Worm (Caenorhabditis elegans): ENCODE measurements around the gene frpr-10.

The frpr-10 gene

ce11 chrIV:7931873-7932272 lies 25.7 kb upstream of the frpr-10 start:
- TF ChIP-seq madf-2 (tag; optimal IDR thresholded peaks at IDR 0.05) (no peak), ceh-31 (tag; optimal IDR thresholded peaks at IDR 0.05) (no peak), dve-1 (tag; optimal IDR thresholded peaks at IDR 0.05) (no peak), ceh-18 (tag; optimal IDR thresholded peaks at IDR 0.05) (no peak), unc-55 (GFP tag; optimal IDR thresholded peaks at IDR 0.05) (no peak), ceh-19 (GFP tag; optimal IDR thresholded peaks at IDR 0.05) (no peak), K02D7.2 (tag; optimal IDR thresholded peaks at IDR 0.05) (no peak), ceh-22 (tag; optimal IDR thresholded peaks at IDR 0.05) (no peak), pha-4 (tag; optimal IDR thresholded peaks at IDR 0.05) (no peak), ref-2 (tag; optimal IDR thresholded peaks at IDR 0.05) (no peak), che-1 (tag; optimal IDR thresholded peaks at IDR 0.05) (no peak), fkh-6 (tag; optimal IDR thresholded peaks at IDR 0.05) (no peak), syd-9 (tag; optimal IDR thresholded peaks at IDR 0.05) (no peak), ceh-9 (tag; optimal IDR thresholded peaks at IDR 0.05) (no peak), ceh-6 (GFP tag; optimal IDR thresholded peaks at IDR 0.05) (no peak), ztf-16 (tag; optimal IDR thresholded peaks at IDR 0.05) (no peak), hlh-6 (tag; optimal IDR thresholded peaks at IDR 0.05) (no peak), zip-5 (tag; optimal IDR thresholded peaks at IDR 0.05) (no peak), hlh-30 (tag; optimal IDR thresholded peaks at IDR 0.05; ENCODE audit: insufficient read depth) (no peak)

- TF ChIP-seq ref-2 (tag; optimal IDR thresholded peaks at IDR 0.05) (no peak), nhr-232 (tag; optimal IDR thresholded peaks at IDR 0.05) (no peak), lim-6 (tag; optimal IDR thresholded peaks at IDR 0.05) (no peak), fkh-6 (tag; optimal IDR thresholded peaks at IDR 0.05) (no peak), tbx-7 (tag; optimal IDR thresholded peaks at IDR 0.05) (no peak), npax-4 (tag; optimal IDR thresholded peaks at IDR 0.05) (no peak), ceh-2 (tag; optimal IDR thresholded peaks at IDR 0.05) (no peak), hlh-30 (tag; optimal IDR thresholded peaks at IDR 0.05; ENCODE audit: insufficient read depth) (no peak), elt-4 (tag; optimal IDR thresholded peaks at IDR 0.05) (no peak), pros-1 (tag; optimal IDR thresholded peaks at IDR 0.05) (no peak), ets-4 (tag; optimal IDR thresholded peaks at IDR 0.05) (no peak), ceh-48 (tag; optimal IDR thresholded peaks at IDR 0.05) (no peak), ama-1 (optimal IDR thresholded peaks at IDR 0.05) (no peak), mec-3 (tag; optimal IDR thresholded peaks at IDR 0.05; ENCODE audit: borderline replicate concordance) (no peak), madf-2 (tag; optimal IDR thresholded peaks at IDR 0.05) (no peak), sdc-2 (tag; optimal IDR thresholded peaks at IDR 0.05) (no peak)
Measured at ce11 chrIV:7933733-7934132, 23.9 kb upstream of the frpr-10 start, which contains the start of gene bbs-2. Gene bbs-2 (plus strand): TSS chrIV:7934033.

ce11 chrIV:7938834-7939233 lies 18.8 kb upstream of the frpr-10 start, which contains the start of gene F20D12.7:
Gene F20D12.7 (minus strand): TSS chrIV:7938934.
- TF ChIP-seq elt-2 (tag; optimal IDR thresholded peaks at IDR 0.05) (no peak), ceh-34 (tag; optimal IDR thresholded peaks at IDR 0.05) (no peak), ceh-48 (tag; optimal IDR thresholded peaks at IDR 0.05) (no peak), eyg-1 (tag; optimal IDR thresholded peaks at IDR 0.05) (no peak), ceh-24 (tag; optimal IDR thresholded peaks at IDR 0.05) (no peak), pax-1 (tag; optimal IDR thresholded peaks at IDR 0.05) (no peak), lim-6 (tag; optimal IDR thresholded peaks at IDR 0.05) (no peak), rnt-1 (tag; optimal IDR thresholded peaks at IDR 0.05) (no peak), lin-11 (tag; optimal IDR thresholded peaks at IDR 0.05) (no peak), mec-3 (tag; optimal IDR thresholded peaks at IDR 0.05; ENCODE audit: borderline replicate concordance) (no peak), dve-1 (tag; optimal IDR thresholded peaks at IDR 0.05) (no peak)

ce11 chrIV:7940919-7941318 lies 16.7 kb upstream of the frpr-10 start, which contains the start of gene exc-9:
Gene exc-9 (minus strand): TSS chrIV:7941019.
- no peak for TF ChIP-seq fkh-6 (tag; optimal IDR thresholded peaks at IDR 0.05)
